Fruit fly (Drosophila melanogaster): ENCODE measurements around the gene Zip99C.

Zip99C gene

DNA sequence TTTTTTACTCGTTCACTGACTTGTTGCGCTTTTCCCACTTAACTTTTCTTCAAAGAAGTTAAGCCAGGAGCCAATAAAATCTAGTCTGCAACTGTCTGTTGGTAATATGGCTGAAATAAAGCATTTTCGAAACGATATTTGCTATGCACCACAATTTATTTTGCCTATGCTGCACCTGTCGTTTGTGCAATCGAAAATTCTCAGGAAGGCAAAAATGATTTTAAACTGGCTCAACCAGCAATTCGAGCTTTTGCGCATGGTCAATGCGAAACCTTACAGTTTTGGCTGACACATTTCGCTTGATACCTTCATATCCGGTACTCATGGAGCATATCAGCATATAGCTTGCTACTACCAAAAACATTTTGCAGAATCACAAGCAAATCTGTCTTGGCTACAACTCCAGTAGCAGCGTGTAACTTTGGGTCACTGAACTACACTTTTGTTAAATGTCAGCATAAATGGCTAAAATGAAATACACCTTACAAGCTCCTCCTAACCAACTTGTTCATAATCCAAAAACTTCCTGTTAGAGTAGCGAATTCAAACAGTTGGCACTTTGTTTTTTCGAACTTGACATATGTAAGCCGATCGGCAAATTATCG, 28.9 kb downstream of the Zip99C start:
- no peak for TF ChIP-seq pnt (GFP tag; optimal IDR thresholded peaks at IDR 0.05)
- no peak for TF ChIP-seq ac (GFP tag; optimal IDR thresholded peaks at IDR 0.05)

DNA sequence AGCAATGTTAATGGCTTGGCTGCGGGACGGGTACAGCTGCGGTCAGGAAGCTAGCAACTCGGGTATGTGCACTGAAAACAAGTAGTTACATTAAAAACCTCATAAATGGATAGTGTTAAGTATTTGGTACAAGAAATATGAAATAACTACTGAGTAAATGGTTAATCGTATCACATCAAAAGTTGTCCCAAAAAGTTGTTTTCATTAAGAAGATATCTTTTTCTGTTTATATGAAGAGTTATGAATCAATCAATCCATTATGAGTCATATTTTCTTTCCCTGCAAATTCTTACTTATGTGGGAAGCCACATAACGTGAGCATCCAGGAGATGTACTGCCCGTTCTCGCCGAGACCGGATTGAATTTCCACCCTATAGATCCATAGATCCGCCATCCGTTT, 29.9 kb downstream of the Zip99C start:
- TF ChIP-seq CG10979 (tag; optimal IDR thresholded peaks at IDR 0.05), result peak; percentile 0
- no peak for TF ChIP-seq Chrac-16 (GFP tag; optimal IDR thresholded peaks at IDR 0.05)

DNA sequence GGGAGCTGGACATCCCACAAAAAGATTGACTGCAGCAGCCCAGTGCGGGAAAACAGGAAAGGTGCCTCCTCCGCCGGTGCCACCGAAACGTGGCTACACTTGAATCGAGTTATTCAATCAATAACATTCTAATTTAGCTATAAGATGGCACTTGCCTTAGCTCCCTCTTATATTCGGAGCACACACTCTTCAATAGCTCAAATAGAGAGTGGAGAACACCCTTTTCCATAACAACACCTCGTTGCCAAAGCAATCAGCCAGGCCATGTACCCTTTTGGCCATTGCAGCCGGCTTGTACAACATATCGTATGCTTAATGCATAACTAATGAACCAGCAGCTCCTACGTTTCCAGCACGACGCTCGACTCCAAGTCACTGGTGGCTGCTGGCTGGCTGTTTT, 30.9 kb downstream of the Zip99C start:
- TF ChIP-seq vvl (GFP tag; IDR thresholded peaks at IDR 0.05) (peak; percentile 56; the same call in 1 of the 2 replicates), Drgx (GFP tag; IDR thresholded peaks at IDR 0.05) (peak; percentile 59), CG33557 (GFP tag; optimal IDR thresholded peaks at IDR 0.05) (no peak)

DNA sequence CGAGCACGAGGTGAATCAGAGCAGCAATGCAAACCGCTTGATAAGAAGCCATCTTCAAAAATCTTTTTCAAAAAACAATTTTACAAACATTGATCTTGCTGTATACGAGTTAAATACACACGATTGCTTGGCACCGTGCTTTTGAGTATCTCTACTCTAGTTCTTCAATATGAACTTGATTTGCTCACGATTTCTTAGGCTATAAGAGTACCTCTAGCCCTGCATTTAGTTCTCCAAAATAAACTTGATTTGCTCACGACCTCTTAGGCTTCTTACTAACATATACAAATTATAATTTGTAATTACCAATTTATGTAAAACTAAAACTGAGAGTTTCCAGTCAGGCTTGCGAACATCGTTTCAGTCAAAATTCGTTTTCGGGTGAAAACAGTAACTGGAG, 32.5 kb downstream of the Zip99C start, which contains the start of gene CG42592:
CG42592 (minus strand) TSS at position 101 of the 400 bp plus-strand sequence.
- TF ChIP-seq B-H2 (GFP tag; optimal IDR thresholded peaks at IDR 0.05) (no peak), CrebB (tag; optimal IDR thresholded peaks at IDR 0.05) (no peak), Mrtf (GFP tag; IDR thresholded peaks at IDR 0.05) (no peak), CG12071 (GFP tag; optimal IDR thresholded peaks at IDR 0.05) (no peak), mam (GFP tag; optimal IDR thresholded peaks at IDR 0.05) (no peak), kay (GFP tag; optimal IDR thresholded peaks at IDR 0.05) (no peak), luna (GFP tag; optimal IDR thresholded peaks at IDR 0.05) (no peak), CG9437 (GFP tag; optimal IDR thresholded peaks at IDR 0.05) (no peak), trh (GFP tag; optimal IDR thresholded peaks at IDR 0.05) (no peak), CG11723 (GFP tag; optimal IDR thresholded peaks at IDR 0.05) (no peak), org-1 (GFP tag; optimal IDR thresholded peaks at IDR 0.05) (no peak), onecut (GFP tag; IDR thresholded peaks at IDR 0.05) (no peak), CG2712 (tag; optimal IDR thresholded peaks at IDR 0.05) (no peak), CG1602 (GFP tag; optimal IDR thresholded peaks at IDR 0.05) (no peak)

DNA sequence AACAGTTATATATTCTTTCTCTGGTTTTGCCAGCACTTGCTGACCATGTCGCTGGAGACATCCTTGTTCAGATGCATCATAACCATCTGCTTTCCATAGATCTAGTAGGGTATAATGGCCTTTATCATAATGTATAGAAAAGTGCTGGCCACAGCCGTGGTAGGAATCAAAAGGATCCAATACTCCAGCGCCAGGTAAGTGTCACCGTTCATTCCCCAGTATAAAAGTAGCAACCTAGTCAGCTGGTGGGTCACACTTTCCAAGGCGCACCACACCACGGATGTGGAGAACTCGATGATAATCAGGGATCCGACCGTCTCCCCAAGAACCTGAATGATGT, 33.0 kb downstream of the Zip99C start, which contains the start of gene Prtl99C:
Prtl99C (plus strand) TSS at position 241 of the 340 bp plus-strand sequence.
- TF ChIP-seq CG30431 (GFP tag; optimal IDR thresholded peaks at IDR 0.05) (no peak), nom (GFP tag; optimal IDR thresholded peaks at IDR 0.05) (no peak), CG6272 (GFP tag; IDR thresholded peaks at IDR 0.05) (no peak)

DNA sequence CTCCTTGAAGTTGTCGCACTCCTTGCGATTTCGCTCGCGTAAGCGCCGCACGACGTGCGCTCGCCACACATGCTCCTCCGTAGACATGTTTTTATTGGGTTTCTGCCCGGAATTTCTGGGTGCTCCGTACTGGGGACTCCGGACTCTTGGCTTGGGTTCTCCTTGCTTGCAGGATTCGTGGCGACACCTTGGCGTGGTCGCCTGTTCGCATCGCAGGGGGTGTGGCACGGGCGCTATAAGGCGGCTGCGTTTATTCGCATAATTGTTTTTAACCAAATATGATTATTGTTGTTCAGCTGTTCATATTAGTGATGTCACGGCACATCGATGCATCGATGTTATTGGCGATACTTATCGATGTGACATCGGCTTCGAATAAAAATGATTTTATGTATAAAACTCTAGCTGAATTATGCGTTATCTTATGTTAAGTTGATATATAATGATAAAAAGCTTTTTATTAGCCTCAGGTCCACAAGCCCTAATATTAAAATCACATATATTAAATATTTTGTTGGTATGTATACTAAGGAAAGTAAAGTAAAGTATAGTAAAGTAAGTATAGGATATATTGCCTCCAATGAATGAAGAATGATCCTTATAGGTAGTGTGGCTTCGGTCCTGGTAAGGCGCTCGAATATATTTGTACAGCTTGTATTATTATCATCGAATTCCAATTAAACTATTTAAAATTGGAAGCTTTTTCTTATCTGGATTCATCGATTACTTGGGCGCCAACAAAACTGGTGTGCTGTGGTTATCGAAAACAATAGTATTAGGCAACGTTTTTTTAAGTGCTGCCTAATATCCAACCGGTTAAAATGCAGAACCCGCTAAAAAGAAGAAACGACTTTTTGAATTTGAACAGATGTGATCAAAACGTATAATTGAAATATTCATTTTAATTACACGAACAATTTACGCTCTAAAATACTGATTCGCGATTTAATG, 33.7 kb downstream of the Zip99C start, which contains the start of gene Atg16:
Atg16 (minus strand) TSS at position 343 of the 951 bp plus-strand sequence.
- TF ChIP-seq CHES-1-like (GFP tag; optimal IDR thresholded peaks at IDR 0.05), result no peak
- TF ChIP-seq ci (GFP tag; IDR thresholded peaks at IDR 0.05), result 0 out of 3 replicates have a peak, but pooled peaks have one; percentile 18
- TF ChIP-seq CG7963 (GFP tag; IDR thresholded peaks at IDR 0.05; ENCODE audit: partially characterized antibody), result peak; percentile 91
- no peak for TF ChIP-seq kni (GFP tag; optimal IDR thresholded peaks at IDR 0.05)
- TF ChIP-seq B-H1 (GFP tag; IDR thresholded peaks at IDR 0.05), result no peak
- peak; percentile 36 for TF ChIP-seq CG2120 (GFP tag; optimal IDR thresholded peaks at IDR 0.05)
- no peak for TF ChIP-seq CG10979 (tag; optimal IDR thresholded peaks at IDR 0.05)
- TF ChIP-seq Mes4 (GFP tag; optimal IDR thresholded peaks at IDR 0.05), result no peak
- TF ChIP-seq CG4617 (GFP tag; optimal IDR thresholded peaks at IDR 0.05; ENCODE audit: borderline replicate concordance), result peak; percentile 39
- TF ChIP-seq CG17385 (GFP tag; optimal IDR thresholded peaks at IDR 0.05), result no peak
- TF ChIP-seq CG17829 (tag; optimal IDR thresholded peaks at IDR 0.05), result peak; percentile 6
- 0 out of 2 replicates have a peak, but pooled peaks have one; percentile 16 for TF ChIP-seq CG5953 (GFP tag; IDR thresholded peaks at IDR 0.05)
- TF ChIP-seq Atf-2 (GFP tag; optimal IDR thresholded peaks at IDR 0.05), result no peak
- peak; percentile 68 for TF ChIP-seq Ets65A (GFP tag)
- no peak for TF ChIP-seq fu2 (GFP tag; optimal IDR thresholded peaks at IDR 0.05)
- no peak for TF ChIP-seq Dad (GFP tag; optimal IDR thresholded peaks at IDR 0.05)
- peak; percentile 38 for TF ChIP-seq CG14710 (tag; optimal IDR thresholded peaks at IDR 0.05)
- peak; percentile 95 for TF ChIP-seq Scr (GFP tag; IDR thresholded peaks at IDR 0.05; ENCODE audit: partially characterized antibody)

Data from whole organism, embryonic.